Fruit fly (Drosophila melanogaster) whole organism, embryonic: Measurements from ENCODE around the gene Snx3.

ENCODE experiments used
- Antp ChIP-seq: fragments of 200-800 bp; sonication (Bioruptor generic); optimal IDR thresholded peaks from 3 replicates; lab custom pipeline; 2016; ENCODE audit warnings: missing biosample characterization, missing genetic modification characterization
- CG10654 ChIP-seq: fragments of 200-800 bp; sonication (Bioruptor generic); optimal IDR thresholded peaks from 2 replicates; lab custom pipeline; 2016; ENCODE audit warnings: missing biosample characterization, missing genetic modification characterization
- CG11696 ChIP-seq: fragments of 200-800 bp; sonication (Bioruptor generic); IDR thresholded peaks from 2 replicates; pipeline ENCODE4 v1.3.6; 2022; ENCODE audit warnings: missing biosample characterization, missing genetic modification characterization
- CG12659 ChIP-seq: fragments of 200-800 bp; sonication (Bioruptor generic); optimal IDR thresholded peaks from 3 replicates; lab custom pipeline; 2017; ENCODE audit warnings: mild to moderate bottlenecking, missing biosample characterization, missing genetic modification reagents, missing genetic modification characterization
- CG13287 ChIP-seq: fragments of 200-800 bp; sonication (Bioruptor generic); IDR thresholded peaks from 2 replicates; pipeline ENCODE4 v1.3.6; 2022; ENCODE audit warnings: missing biosample characterization, missing genetic modification characterization; ENCODE audit not compliant: partially characterized antibody
- CG14050 ChIP-seq: fragments of 200-800 bp; sonication (Bioruptor generic); IDR thresholded peaks from 3 replicates; pipeline ENCODE4 v1.3.6; 2022; ENCODE audit warnings: missing biosample characterization, missing genetic modification characterization
- CG14965 ChIP-seq: fragments of 200-800 bp; sonication (Bioruptor generic); optimal IDR thresholded peaks from 2 replicates; lab custom pipeline; 2016; ENCODE audit warnings: missing biosample characterization, missing genetic modification characterization, borderline replicate concordance
- CG17802 ChIP-seq: fragments of 200-800 bp; sonication (Bioruptor generic); optimal IDR thresholded peaks from 2 replicates; lab custom pipeline; 2018; ENCODE audit warnings: missing biosample characterization, mild to moderate bottlenecking, missing genetic modification characterization, moderate library complexity
- CG18262 ChIP-seq: fragments of 200-800 bp; optimal IDR thresholded peaks from 3 replicates; lab custom pipeline; 2019; ENCODE audit warnings: missing biosample characterization, mild to moderate bottlenecking, missing genetic modification characterization, moderate library complexity
- CG18764 ChIP-seq: fragments of 200-800 bp; sonication (Bioruptor generic); optimal IDR thresholded peaks from 3 replicates; lab custom pipeline; 2016; ENCODE audit warnings: missing biosample characterization, missing genetic modification characterization
- CG2202 ChIP-seq: fragments of 200-800 bp; sonication (Bioruptor generic); optimal IDR thresholded peaks from 2 replicates; lab custom pipeline; 2018; ENCODE audit warnings: missing biosample characterization, mild to moderate bottlenecking, missing genetic modification characterization
- CG31365 ChIP-seq: fragments of 200-800 bp; sonication (Bioruptor generic); optimal IDR thresholded peaks from 2 replicates; lab custom pipeline; 2018; ENCODE audit warnings: missing biosample characterization, mild to moderate bottlenecking, missing genetic modification characterization
- CG32532 ChIP-seq: fragments of 200-800 bp; sonication (Bioruptor generic); IDR thresholded peaks from 2 replicates; pipeline ENCODE4 v1.3.6; 2022; ENCODE audit warnings: missing biosample characterization, missing genetic modification characterization
- CG33213 ChIP-seq: fragments of 200-800 bp; sonication (Bioruptor generic); optimal IDR thresholded peaks from 3 replicates; lab custom pipeline; 2016; ENCODE audit warnings: missing biosample characterization, missing genetic modification characterization
- CG34224 ChIP-seq: fragments of 200-800 bp; sonication (Bioruptor generic); IDR thresholded peaks from 3 replicates; pipeline ENCODE4 v1.3.6; 2022; ENCODE audit warnings: missing biosample characterization, missing genetic modification characterization; ENCODE audit not compliant: partially characterized antibody
- CG3838 ChIP-seq: fragments of 200-800 bp; sonication (Bioruptor generic); optimal IDR thresholded peaks from 3 replicates; lab custom pipeline; 2016; ENCODE audit warnings: missing biosample characterization, missing genetic modification characterization
- CG4424 ChIP-seq: fragments of 200-800 bp; sonication (Bioruptor generic); optimal IDR thresholded peaks from 3 replicates; lab custom pipeline; 2016; ENCODE audit warnings: missing biosample characterization, missing genetic modification characterization
- CG4617 ChIP-seq: fragments of 200-800 bp; sonication (Bioruptor generic); optimal IDR thresholded peaks from 3 replicates; lab custom pipeline; 2016; ENCODE audit warnings: missing biosample characterization, missing genetic modification characterization, borderline replicate concordance
- CG6854 ChIP-seq: fragments of 200-800 bp; sonication (Bioruptor generic); optimal IDR thresholded peaks from 3 replicates; lab custom pipeline; 2017; ENCODE audit warnings: missing biosample characterization, mild to moderate bottlenecking, missing genetic modification characterization
- CG7357 ChIP-seq: fragments of 200-800 bp; sonication (Bioruptor generic); IDR thresholded peaks from 3 replicates; pipeline ENCODE4 v1.3.6; 2022; ENCODE audit warnings: missing biosample characterization, missing genetic modification characterization
- CG7745 ChIP-seq: fragments of 200-800 bp; sonication (Bioruptor generic); optimal IDR thresholded peaks from 2 replicates; lab custom pipeline; 2018; ENCODE audit warnings: missing biosample characterization, mild to moderate bottlenecking, missing genetic modification characterization, moderate library complexity
- CG7839 ChIP-seq: fragments of 200-800 bp; sonication (Bioruptor generic); optimal IDR thresholded peaks from 3 replicates; lab custom pipeline; 2018; ENCODE audit warnings: missing biosample characterization, mild to moderate bottlenecking, missing genetic modification characterization, moderate library complexity
- CG8924 ChIP-seq: fragments of 200-800 bp; optimal IDR thresholded peaks from 3 replicates; lab custom pipeline; 2019; ENCODE audit warnings: missing biosample characterization, mild to moderate bottlenecking, missing genetic modification characterization, moderate library complexity
- CG9215 ChIP-seq: fragments of 200-800 bp; sonication (Bioruptor generic); IDR thresholded peaks from 2 replicates; pipeline ENCODE4 v1.3.6; 2022; ENCODE audit warnings: missing biosample characterization, missing genetic modification characterization
- Camta ChIP-seq: fragments of 200-800 bp; sonication (Bioruptor generic); optimal IDR thresholded peaks from 2 replicates; lab custom pipeline; 2016; ENCODE audit warnings: missing biosample characterization, missing genetic modification characterization
- Gug ChIP-seq: fragments of 200-800 bp; sonication (Bioruptor generic); IDR thresholded peaks from 4 replicates; pipeline ENCODE4 v1.3.6; 2022; ENCODE audit warnings: missing biosample characterization, missing genetic modification characterization
- Hey ChIP-seq: fragments of 200-800 bp; sonication (Bioruptor generic); optimal IDR thresholded peaks from 3 replicates; lab custom pipeline; 2018; ENCODE audit warnings: missing biosample characterization, mild to moderate bottlenecking, missing genetic modification characterization
- Kr ChIP-seq: fragments of 200-800 bp; sonication (Bioruptor generic); optimal IDR thresholded peaks from 2 replicates; lab custom pipeline; 2017; ENCODE audit warnings: missing biosample characterization, mild to moderate bottlenecking, missing genetic modification characterization
- Lim3 ChIP-seq: fragments of 200-800 bp; sonication (Bioruptor generic); IDR thresholded peaks from 2 replicates; pipeline ENCODE4 v1.3.6; 2022; ENCODE audit warnings: missing biosample characterization, missing genetic modification characterization
- MTF-1 ChIP-seq: fragments of 200-800 bp; sonication (Bioruptor generic); optimal IDR thresholded peaks from 2 replicates; lab custom pipeline; 2018; ENCODE audit warnings: missing biosample characterization, mild to moderate bottlenecking, missing genetic modification characterization, borderline replicate concordance
- NFAT ChIP-seq: fragments of 200-800 bp; sonication (Bioruptor generic); IDR thresholded peaks from 2 replicates; pipeline ENCODE4 v1.3.6; 2022; ENCODE audit warnings: missing biosample characterization, missing genetic modification characterization
- Stat92E ChIP-seq, 3 experiments: fragments of >200 bp in 2 of 3; fragments of 200-800 bp in 1 of 3; sonication (Bioruptor generic) in 1 of 3; optimal IDR thresholded peaks; 2 replicates each; lab custom pipeline; 2017 to 2019; ENCODE audit warnings: missing biosample characterization in 3 of 3, missing genetic modification characterization in 3 of 3, mild to moderate bottlenecking in 1 of 3, moderate library complexity in 1 of 3
- abd-A ChIP-seq: fragments of 200-800 bp; sonication (Bioruptor generic); optimal IDR thresholded peaks from 3 replicates; lab custom pipeline; 2019; ENCODE audit warnings: missing biosample characterization, mild to moderate bottlenecking, missing genetic modification characterization, moderate library complexity
- ap ChIP-seq: fragments of 200-800 bp; sonication (Bioruptor generic); IDR thresholded peaks from 2 replicates; pipeline ENCODE4 v1.3.6; 2022; ENCODE audit warnings: missing biosample characterization, missing genetic modification characterization
- bab2 ChIP-seq: fragments of 200-800 bp; sonication (Bioruptor generic); optimal IDR thresholded peaks from 2 replicates; lab custom pipeline; 2016; ENCODE audit warnings: missing biosample characterization, missing genetic modification characterization
- btn ChIP-seq: fragments of 200-800 bp; sonication (Bioruptor generic); optimal IDR thresholded peaks from 2 replicates; lab custom pipeline; 2016; ENCODE audit warnings: missing biosample characterization, missing genetic modification characterization
- chn ChIP-seq: fragments of 200-800 bp; sonication (Bioruptor generic); optimal IDR thresholded peaks from 2 replicates; lab custom pipeline; 2016; ENCODE audit warnings: missing biosample characterization, missing genetic modification characterization
- gcm2 ChIP-seq: fragments of 200-800 bp; sonication (Bioruptor generic); optimal IDR thresholded peaks from 2 replicates; lab custom pipeline; 2016; ENCODE audit warnings: missing biosample characterization, missing genetic modification characterization
- grau ChIP-seq: fragments of 200-800 bp; optimal IDR thresholded peaks from 3 replicates; lab custom pipeline; 2019; ENCODE audit warnings: missing biosample characterization, mild to moderate bottlenecking, missing genetic modification characterization, moderate library complexity
- h ChIP-seq: fragments of >200 bp; optimal IDR thresholded peaks from 2 replicates; lab custom pipeline; 2017
- kni ChIP-seq: fragments of 200-800 bp; sonication (Bioruptor generic); optimal IDR thresholded peaks from 3 replicates; lab custom pipeline; 2017; ENCODE audit warnings: mild to moderate bottlenecking, missing biosample characterization, missing genetic modification reagents, missing genetic modification characterization
- oc ChIP-seq: fragments of 200-800 bp; sonication (Bioruptor generic); optimal IDR thresholded peaks from 2 replicates; lab custom pipeline; 2018; ENCODE audit warnings: missing biosample characterization, mild to moderate bottlenecking, missing genetic modification characterization, moderate library complexity
- onecut ChIP-seq: fragments of 200-800 bp; sonication (Bioruptor generic); IDR thresholded peaks from 2 replicates; pipeline ENCODE4 v1.3.6; 2022; ENCODE audit warnings: missing biosample characterization, missing genetic modification characterization
- pho ChIP-seq: fragments of 200-800 bp; sonication (Bioruptor generic); optimal IDR thresholded peaks from 2 replicates; lab custom pipeline; 2016; ENCODE audit warnings: missing biosample characterization, missing genetic modification characterization
- ro ChIP-seq: fragments of 200-800 bp; sonication (Bioruptor generic); IDR thresholded peaks from 2 replicates; pipeline ENCODE4 v1.3.6; 2022; ENCODE audit warnings: missing biosample characterization, missing genetic modification characterization
- sim ChIP-seq: fragments of 200-800 bp; sonication (Bioruptor generic); IDR thresholded peaks from 2 replicates; pipeline ENCODE4 v1.3.6; 2022; ENCODE audit warnings: missing biosample characterization, missing genetic modification characterization
- sima ChIP-seq: fragments of 200-800 bp; sonication (Bioruptor generic); optimal IDR thresholded peaks from 2 replicates; lab custom pipeline; 2016; ENCODE audit warnings: missing biosample characterization, missing genetic modification characterization
- slbo ChIP-seq: fragments of 200-800 bp; sonication (Bioruptor generic); IDR thresholded peaks from 2 replicates; pipeline ENCODE4 v1.3.6; 2022; ENCODE audit warnings: missing biosample characterization, missing genetic modification characterization
- vfl ChIP-seq: fragments of 200-800 bp; sonication (Bioruptor generic); optimal IDR thresholded peaks from 2 replicates; lab custom pipeline; 2016; ENCODE audit warnings: missing biosample characterization, missing genetic modification characterization
- yki ChIP-seq: fragments of >200 bp; optimal IDR thresholded peaks from 3 replicates; lab custom pipeline; 2018

Gene Snx3

DNA sequence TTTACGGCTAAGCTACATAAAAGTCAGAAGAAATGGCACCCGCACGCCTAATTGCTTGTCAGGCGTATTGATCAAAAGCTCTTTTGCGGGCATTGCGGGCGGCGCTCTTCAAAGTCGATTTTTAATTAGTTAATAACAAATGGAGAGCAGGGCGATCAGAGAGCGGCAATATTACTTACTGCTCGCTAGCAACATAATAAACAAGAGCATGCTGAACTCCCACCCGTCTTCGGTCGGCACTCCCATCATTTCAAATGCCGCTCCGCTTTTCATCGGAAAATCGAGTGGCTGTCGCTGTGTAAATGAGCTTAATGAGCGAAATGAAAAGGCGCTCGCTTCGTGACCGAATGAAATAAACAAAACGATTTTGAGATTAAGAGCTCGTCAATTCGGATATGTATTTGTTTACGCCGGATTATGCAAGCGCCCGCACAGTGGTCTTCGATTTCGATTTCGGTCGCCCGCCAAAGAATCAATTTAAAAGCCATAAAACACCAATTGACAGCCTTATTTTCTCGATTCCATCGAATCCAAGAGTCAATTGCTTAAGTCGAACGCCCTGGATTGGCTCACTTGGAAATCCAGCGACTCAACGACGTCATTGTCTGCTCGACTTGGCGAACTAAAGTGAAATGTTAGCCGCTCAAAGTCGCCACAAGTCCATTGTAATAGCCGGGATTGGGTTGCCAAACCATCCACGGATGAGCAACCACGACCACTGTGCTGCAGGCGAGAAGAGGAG, 25.9 kb downstream of the Snx3 start (continued):
- no peak for TF ChIP-seq Stat92E (GFP tag; optimal IDR thresholded peaks at IDR 0.05; lab: Kevin White, UChicago)
- 0 out of 2 replicates have a peak, but pooled peaks have one; percentile 55 for TF ChIP-seq sim (GFP tag; lab: Robert Waterston, UW)
- peak; percentile 79 for TF ChIP-seq CG8924 (tag; lab: Kevin White, UChicago)
- TF ChIP-seq kni: peak; percentile 11
- no peak for TF ChIP-seq yki (lab: Kevin White, UChicago)
- 0 out of 2 replicates have a peak, but pooled peaks have one; percentile 46 for TF ChIP-seq CG11696 (GFP tag; lab: Robert Waterston, UW)
- TF ChIP-seq ro (GFP tag; lab: Robert Waterston, UW): peak; percentile 54; the same call in 1 of the 2 replicates
- peak; percentile 76 for TF ChIP-seq oc (tag; lab: Kevin White, UChicago)
- TF ChIP-seq CG7357 (GFP tag; lab: Robert Waterston, UW): peak; percentile 81
- peak; percentile 17; the same call in 1 of the 3 replicates for TF ChIP-seq CG34224 (GFP tag; lab: Robert Waterston, UW)
- TF ChIP-seq slbo (GFP tag; lab: Robert Waterston, UW): peak; percentile 82
- TF ChIP-seq ap (GFP tag; lab: Robert Waterston, UW): peak; percentile 78
- TF ChIP-seq CG7745 (tag; lab: Kevin White, UChicago): no peak
- peak; percentile 45 for TF ChIP-seq vfl (GFP tag; lab: Kevin White, UChicago)
- TF ChIP-seq CG17802 (tag; lab: Kevin White, UChicago): peak; percentile 13
- peak; percentile 81 for TF ChIP-seq Gug (GFP tag; lab: Robert Waterston, UW)
- peak; percentile 64 for TF ChIP-seq CG33213 (GFP tag; lab: Kevin White, UChicago)
- peak; percentile 33 for TF ChIP-seq CG31365 (tag; lab: Kevin White, UChicago)
- peak; percentile 81 for TF ChIP-seq Camta
- peak; percentile 55 for TF ChIP-seq pho (GFP tag; lab: Kevin White, UChicago)
- no peak for TF ChIP-seq Hey
- peak; percentile 61 for TF ChIP-seq abd-A (tag; lab: Kevin White, UChicago)
- TF ChIP-seq CG14050: peak; percentile 75
- peak; percentile 55 for TF ChIP-seq sima
- TF ChIP-seq NFAT: peak; percentile 52; the same call in 1 of the 2 replicates
- TF ChIP-seq grau (tag; lab: Kevin White, UChicago): peak; percentile 85
- peak; percentile 82 for TF ChIP-seq CG18262
- peak; percentile 83 for TF ChIP-seq CG9215
- peak; percentile 81 for TF ChIP-seq CG10654 (GFP tag; lab: Kevin White, UChicago)
- TF ChIP-seq Antp (GFP tag; lab: Kevin White, UChicago): peak; percentile 89
- no peak for TF ChIP-seq CG3838 (GFP tag; lab: Kevin White, UChicago)
- peak; percentile 39 for TF ChIP-seq CG4617 (GFP tag; lab: Kevin White, UChicago)
- TF ChIP-seq CG13287 (GFP tag; lab: Robert Waterston, UW): peak; percentile 16; the same call in 1 of the 2 replicates
- TF ChIP-seq chn (GFP tag; lab: Kevin White, UChicago): peak; percentile 79
- TF ChIP-seq CG12659 (GFP tag; lab: Kevin White, UChicago): peak; percentile 90
- no peak for TF ChIP-seq h (lab: Kevin White, UChicago)
- peak; percentile 76 for TF ChIP-seq bab2 (GFP tag; lab: Kevin White, UChicago)
- TF ChIP-seq onecut (GFP tag; lab: Robert Waterston, UW): peak; percentile 64
- TF ChIP-seq CG4424 (GFP tag; lab: Kevin White, UChicago): peak; percentile 72
- TF ChIP-seq btn: peak; percentile 45
- peak; percentile 56 for TF ChIP-seq gcm2 (GFP tag; lab: Kevin White, UChicago)
- no peak for TF ChIP-seq Kr (GFP tag; lab: Kevin White, UChicago)
- peak; percentile 89 for TF ChIP-seq CG7839 (tag; lab: Kevin White, UChicago)
- peak; percentile 66 for TF ChIP-seq CG18764 (GFP tag; lab: Kevin White, UChicago)
- TF ChIP-seq CG6854 (GFP tag; lab: Kevin White, UChicago): peak; percentile 71
- no peak for TF ChIP-seq MTF-1 (GFP tag; lab: Kevin White, UChicago)
- no peak for TF ChIP-seq CG2202 (tag; lab: Kevin White, UChicago)
- peak; percentile 67 for TF ChIP-seq Lim3 (GFP tag; lab: Robert Waterston, UW)
- TF ChIP-seq CG14965 (GFP tag; lab: Kevin White, UChicago): no peak
- peak; percentile 77 for TF ChIP-seq CG32532
